Worm (Caenorhabditis elegans) whole organism, early embryonic: Measurements from ENCODE around the gene agmo-1.

Source experiments
- B0310.2 ChIP-seq: sonication (generic microtip); optimal IDR thresholded peaks from 2 replicates; lab custom pipeline; 2016; ENCODE audit warnings: mild to moderate bottlenecking, missing genetic modification characterization, missing compliant biosample characterization
- F13C5.2 ChIP-seq: sonication (generic microtip); optimal IDR thresholded peaks from 2 replicates; lab custom pipeline; 2017; ENCODE audit warnings: mild to moderate bottlenecking, missing genetic modification characterization, inconsistent platforms, missing compliant biosample characterization
- aly-1 ChIP-seq: sonication (generic microtip); optimal IDR thresholded peaks from 2 replicates; lab custom pipeline; 2016; ENCODE audit warnings: missing genetic modification characterization, missing compliant biosample characterization
- ama-1 ChIP-seq: fragments of 150-350 bp; optimal IDR thresholded peaks from 2 replicates; lab custom pipeline; 2014
- ceh-13 ChIP-seq: fragments of 200-800 bp; sonication (Bioruptor generic); optimal IDR thresholded peaks from 2 replicates; lab custom pipeline; 2018; ENCODE audit warnings: mild to moderate bottlenecking, missing genetic modification characterization, missing compliant biosample characterization
- ceh-36 ChIP-seq: sonication (generic microtip); optimal IDR thresholded peaks from 2 replicates; lab custom pipeline; 2016; ENCODE audit warnings: missing genetic modification characterization, inconsistent platforms, missing compliant biosample characterization
- ets-7 ChIP-seq: sonication (generic microtip); optimal IDR thresholded peaks from 2 replicates; lab custom pipeline; 2016; ENCODE audit warnings: missing genotype, missing genetic modification characterization, missing compliant biosample characterization
- flt-1 ChIP-seq: fragments of 200-800 bp; sonication (Bioruptor generic); IDR thresholded peaks from 2 replicates; pipeline ENCODE4 v1.3.6; 2022; ENCODE audit warnings: missing genetic modification characterization, missing compliant biosample characterization
- hmbx-1 ChIP-seq: sonication (generic microtip); optimal IDR thresholded peaks from 2 replicates; lab custom pipeline; 2016; ENCODE audit warnings: mild to moderate bottlenecking, missing genetic modification characterization, missing compliant biosample characterization
- hmg-4 ChIP-seq: fragments of 200-800 bp; sonication (Bioruptor generic); optimal IDR thresholded peaks from 2 replicates; lab custom pipeline; 2018; ENCODE audit warnings: mild to moderate bottlenecking, missing genetic modification characterization, missing compliant biosample characterization
- hnd-1 ChIP-seq: sonication (generic microtip); optimal IDR thresholded peaks from 2 replicates; lab custom pipeline; 2016; ENCODE audit warnings: missing genetic modification characterization, missing compliant biosample characterization
- pes-1 ChIP-seq: fragments of 200-800 bp; sonication (Bioruptor generic); IDR thresholded peaks from 2 replicates; pipeline ENCODE4 v1.3.6; 2022; ENCODE audit warnings: missing genetic modification reagents, missing genetic modification characterization, missing compliant biosample characterization
- scrt-1 ChIP-seq: fragments of 200-800 bp; sonication (Bioruptor generic); IDR thresholded peaks from 2 replicates; pipeline ENCODE4 v1.3.6; 2022; ENCODE audit warnings: missing genetic modification characterization, missing compliant biosample characterization
- sea-1 ChIP-seq: fragments of 200-800 bp; sonication (Bioruptor generic); conservative IDR thresholded peaks from 2 replicates; pipeline ENCODE4 v1.3.6; 2022; ENCODE audit warnings: missing genetic modification characterization, missing compliant biosample characterization
- tbx-11 ChIP-seq: fragments of 200-800 bp; sonication (Bioruptor generic); IDR thresholded peaks from 2 replicates; pipeline ENCODE4 v1.3.6; 2022; ENCODE audit warnings: missing genetic modification characterization, missing compliant biosample characterization
- tbx-37 ChIP-seq: fragments of 200-800 bp; sonication (Bioruptor generic); conservative IDR thresholded peaks from 2 replicates; pipeline ENCODE4 v1.3.6; 2022; ENCODE audit warnings: missing genetic modification reagents, missing genetic modification characterization, missing compliant biosample characterization
- tra-4 ChIP-seq: sonication (generic microtip); optimal IDR thresholded peaks from 2 replicates; lab custom pipeline; 2017; ENCODE audit warnings: missing genetic modification characterization, missing compliant biosample characterization

The agmo-1 gene

ce11 chrIII:12773753-12774152 lies 24.6 kb downstream of the agmo-1 start:
- TF ChIP-seq B0310.2 (tag; lab: Kevin White, UChicago) (no peak), ets-7 (tag; lab: Kevin White, UChicago) (no peak), flt-1 (GFP tag; lab: Robert Waterston, UW) (no peak), aly-1 (no peak), hnd-1 (tag; lab: Kevin White, UChicago) (no peak), hmbx-1 (tag; lab: Kevin White, UChicago) (no peak), ceh-13 (no peak), scrt-1 (GFP tag; lab: Robert Waterston, UW) (no peak), ceh-36 (tag; lab: Kevin White, UChicago) (no peak), tra-4 (no peak), tbx-11 (GFP tag; lab: Robert Waterston, UW) (no peak), F13C5.2 (tag; lab: Kevin White, UChicago) (no peak), sea-1 (no peak), pes-1 (GFP tag; lab: Robert Waterston, UW) (no peak), hmg-4 (GFP tag; lab: Kevin White, UChicago) (no peak), tbx-37 (GFP tag; lab: Robert Waterston, UW) (no peak), ama-1 (lab: Kevin White, UChicago) (no peak)

- no peak for TF ChIP-seq hmbx-1 (tag; lab: Kevin White, UChicago)
- TF ChIP-seq pes-1 (GFP tag; lab: Robert Waterston, UW), result no peak
- TF ChIP-seq aly-1, result no peak
- TF ChIP-seq hmg-4 (GFP tag; lab: Kevin White, UChicago), result no peak
- no peak for TF ChIP-seq F13C5.2 (tag; lab: Kevin White, UChicago)
- no peak for TF ChIP-seq ceh-36 (tag; lab: Kevin White, UChicago)
- TF ChIP-seq sea-1, result no peak
- no peak for TF ChIP-seq ets-7 (tag; lab: Kevin White, UChicago)
- no peak for TF ChIP-seq flt-1 (GFP tag; lab: Robert Waterston, UW)
- no peak for TF ChIP-seq tbx-11 (GFP tag; lab: Robert Waterston, UW)
- TF ChIP-seq hnd-1 (tag; lab: Kevin White, UChicago), result no peak
- TF ChIP-seq ama-1 (lab: Kevin White, UChicago), result no peak
- TF ChIP-seq scrt-1 (GFP tag; lab: Robert Waterston, UW), result no peak
- no peak for TF ChIP-seq tbx-37 (GFP tag; lab: Robert Waterston, UW)
- TF ChIP-seq ceh-13, result no peak
- no peak for TF ChIP-seq tra-4
- TF ChIP-seq B0310.2 (tag; lab: Kevin White, UChicago), result no peak
Observed at ce11 chrIII:12764241-12764640, 34.1 kb downstream of the agmo-1 start, which contains the start of the genes irld-19 and irld-61. Gene irld-19, minus strand, starts transcription at chrIII:12764341. Gene irld-61, plus strand, starts transcription at chrIII:12764553.

ce11 chrIII:12757367-12757766 lies 41.0 kb downstream of the agmo-1 start, which contains the start of gene srw-9:
Gene srw-9, plus strand, starts transcription at chrIII:12757667.
- no peak for TF ChIP-seq tra-4
- TF ChIP-seq ama-1 (lab: Kevin White, UChicago), result no peak
- TF ChIP-seq hnd-1 (tag; lab: Kevin White, UChicago), result no peak
- no peak for TF ChIP-seq hmg-4 (GFP tag; lab: Kevin White, UChicago)
- no peak for TF ChIP-seq hmbx-1 (tag; lab: Kevin White, UChicago)
- TF ChIP-seq B0310.2 (tag; lab: Kevin White, UChicago), result no peak
- no peak for TF ChIP-seq ceh-36 (tag; lab: Kevin White, UChicago)
- no peak for TF ChIP-seq aly-1
- no peak for TF ChIP-seq scrt-1 (GFP tag; lab: Robert Waterston, UW)
- TF ChIP-seq tbx-11 (GFP tag; lab: Robert Waterston, UW), result no peak
- TF ChIP-seq sea-1, result no peak
- no peak for TF ChIP-seq flt-1 (GFP tag; lab: Robert Waterston, UW)
- TF ChIP-seq F13C5.2 (tag; lab: Kevin White, UChicago), result no peak
- no peak for TF ChIP-seq ceh-13
- TF ChIP-seq ets-7 (tag; lab: Kevin White, UChicago), result no peak
- no peak for TF ChIP-seq pes-1 (GFP tag; lab: Robert Waterston, UW)
- no peak for TF ChIP-seq tbx-37 (GFP tag; lab: Robert Waterston, UW)

DNA sequence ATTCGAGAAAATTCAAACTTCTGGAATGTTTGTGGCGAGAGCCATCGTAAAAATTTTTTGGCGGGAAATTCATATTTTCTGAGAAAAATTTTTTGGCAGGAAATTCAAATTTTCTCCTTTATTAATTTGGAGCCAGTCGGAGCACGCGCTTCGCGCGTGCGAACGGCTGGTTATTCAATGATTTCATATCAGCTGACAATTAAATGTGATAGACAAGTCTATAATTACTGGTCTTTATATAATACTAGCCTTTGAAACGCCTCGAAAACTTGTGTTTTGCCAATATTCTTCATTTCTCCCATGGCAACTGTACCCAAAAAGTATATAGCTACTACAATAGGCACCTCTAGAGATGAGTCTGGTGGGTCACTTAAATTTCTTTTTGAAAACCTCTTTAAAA lies 43.3 kb downstream of the agmo-1 start, which contains the start of gene srw-10:
TSS of gene srw-10 (plus strand) at position 301 of the 400 bp plus-strand sequence.
- TF ChIP-seq ceh-13 (no peak), ama-1 (lab: Kevin White, UChicago) (no peak), tbx-11 (GFP tag; lab: Robert Waterston, UW) (no peak), hnd-1 (tag; lab: Kevin White, UChicago) (no peak), pes-1 (GFP tag; lab: Robert Waterston, UW) (no peak), sea-1 (no peak), hmg-4 (GFP tag; lab: Kevin White, UChicago) (no peak), ceh-36 (tag; lab: Kevin White, UChicago) (no peak), tra-4 (no peak), F13C5.2 (tag; lab: Kevin White, UChicago) (no peak)

DNA sequence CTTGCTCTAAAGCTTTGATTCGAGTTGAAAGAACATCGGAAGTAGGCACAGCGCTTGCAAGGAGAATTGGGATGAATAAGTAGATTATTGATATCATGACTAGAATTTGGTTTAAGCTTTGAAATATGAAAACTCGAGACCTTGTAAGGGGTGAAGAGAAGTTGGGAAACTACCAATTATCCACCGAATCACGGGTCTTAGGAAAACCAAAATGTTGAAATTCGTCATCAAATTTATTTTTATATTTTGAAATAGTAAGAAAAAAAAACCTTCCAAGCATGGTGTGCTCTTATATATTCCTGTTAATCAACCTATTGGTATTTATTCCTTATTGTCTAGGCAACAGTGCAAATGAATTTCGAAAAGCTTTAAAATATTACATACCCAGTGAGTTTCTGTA lies 47.5 kb downstream of the agmo-1 start, which contains the start of the genes irld-60 and irld-20:
TSS of gene irld-60 (minus strand) at position 101 of the 400 bp plus-strand sequence.
TSS of gene irld-20 (plus strand) at position 279 of the 400 bp plus-strand sequence.
- TF ChIP-seq pes-1 (GFP tag; lab: Robert Waterston, UW) (no peak), ama-1 (lab: Kevin White, UChicago) (no peak), hmg-4 (GFP tag; lab: Kevin White, UChicago) (no peak), hnd-1 (tag; lab: Kevin White, UChicago) (no peak), ets-7 (tag; lab: Kevin White, UChicago) (no peak), ceh-13 (no peak)

- TF ChIP-seq hnd-1 (tag; lab: Kevin White, UChicago), result no peak
- no peak for TF ChIP-seq hmg-4 (GFP tag; lab: Kevin White, UChicago)
- no peak for TF ChIP-seq tbx-37 (GFP tag; lab: Robert Waterston, UW)
- TF ChIP-seq ceh-36 (tag; lab: Kevin White, UChicago), result no peak
- TF ChIP-seq ceh-13, result no peak
- TF ChIP-seq B0310.2 (tag; lab: Kevin White, UChicago), result no peak
- TF ChIP-seq ets-7 (tag; lab: Kevin White, UChicago), result no peak
- TF ChIP-seq tbx-11 (GFP tag; lab: Robert Waterston, UW), result no peak
- TF ChIP-seq flt-1 (GFP tag; lab: Robert Waterston, UW), result no peak
- no peak for TF ChIP-seq scrt-1 (GFP tag; lab: Robert Waterston, UW)
- no peak for TF ChIP-seq hmbx-1 (tag; lab: Kevin White, UChicago)
- no peak for TF ChIP-seq ama-1 (lab: Kevin White, UChicago)
- no peak for TF ChIP-seq aly-1
- no peak for TF ChIP-seq pes-1 (GFP tag; lab: Robert Waterston, UW)
- TF ChIP-seq F13C5.2 (tag; lab: Kevin White, UChicago), result no peak
- no peak for TF ChIP-seq sea-1
- no peak for TF ChIP-seq tra-4
Observed at ce11 chrIII:12746369-12746855, 52.0 kb downstream of the agmo-1 start, which contains the start of gene Y111B2A.21. Gene Y111B2A.21, plus strand, starts transcription at chrIII:12746419.
